Worm (Caenorhabditis elegans) whole organism, late embryonic: ENCODE measurements around the gene M01H9.3.
A peak's percentile ranks its signal among the peaks of the same experiment; 100 is the strongest.

ENCODE experiments used
- K02D7.2 ChIP-seq: sonication (generic microtip); optimal IDR thresholded peaks from 2 replicates; lab custom pipeline; 2017; ENCODE audit warnings: mild to moderate bottlenecking, missing genetic modification characterization, missing compliant biosample characterization
- ama-1 ChIP-seq: fragments of 150-350 bp; optimal IDR thresholded peaks from 2 replicates; lab custom pipeline; 2014
- ceh-22 ChIP-seq: sonication (generic microtip); optimal IDR thresholded peaks from 2 replicates; lab custom pipeline; 2017; ENCODE audit warnings: missing biosample characterization, missing genetic modification characterization
- ceh-48 ChIP-seq: sonication (generic microtip); optimal IDR thresholded peaks from 2 replicates; lab custom pipeline; 2016; ENCODE audit warnings: missing genetic modification characterization, inconsistent platforms, missing compliant biosample characterization
- fax-1 ChIP-seq: sonication (generic microtip); optimal IDR thresholded peaks from 2 replicates; lab custom pipeline; 2016; ENCODE audit warnings: missing genotype, missing genetic modification characterization, missing compliant biosample characterization
- hlh-13 ChIP-seq: fragments of 200-800 bp; sonication (Bioruptor generic); optimal IDR thresholded peaks from 2 replicates; lab custom pipeline; 2018; ENCODE audit warnings: mild to moderate bottlenecking, missing genetic modification characterization, missing compliant biosample characterization
- hlh-30 ChIP-seq: sonication (generic microtip); optimal IDR thresholded peaks from 2 replicates; lab custom pipeline; 2017; ENCODE audit warnings: antibody characterized with exemption, missing genetic modification characterization, missing compliant biosample characterization; ENCODE audit not compliant: insufficient read depth
- nfya-1 ChIP-seq: sonication (generic microtip); optimal IDR thresholded peaks from 2 replicates; lab custom pipeline; 2017; ENCODE audit warnings: missing genetic modification characterization, mild to moderate bottlenecking, missing compliant biosample characterization, antibody characterized with exemption, moderate library complexity
- pha-2 ChIP-seq: sonication (generic microtip); optimal IDR thresholded peaks from 2 replicates; lab custom pipeline; 2017; ENCODE audit warnings: mild to moderate bottlenecking, missing genetic modification characterization, missing compliant biosample characterization
- tbx-2 ChIP-seq: sonication (generic microtip); optimal IDR thresholded peaks from 2 replicates; lab custom pipeline; 2016; ENCODE audit warnings: missing genetic modification characterization, missing compliant biosample characterization

DNA sequence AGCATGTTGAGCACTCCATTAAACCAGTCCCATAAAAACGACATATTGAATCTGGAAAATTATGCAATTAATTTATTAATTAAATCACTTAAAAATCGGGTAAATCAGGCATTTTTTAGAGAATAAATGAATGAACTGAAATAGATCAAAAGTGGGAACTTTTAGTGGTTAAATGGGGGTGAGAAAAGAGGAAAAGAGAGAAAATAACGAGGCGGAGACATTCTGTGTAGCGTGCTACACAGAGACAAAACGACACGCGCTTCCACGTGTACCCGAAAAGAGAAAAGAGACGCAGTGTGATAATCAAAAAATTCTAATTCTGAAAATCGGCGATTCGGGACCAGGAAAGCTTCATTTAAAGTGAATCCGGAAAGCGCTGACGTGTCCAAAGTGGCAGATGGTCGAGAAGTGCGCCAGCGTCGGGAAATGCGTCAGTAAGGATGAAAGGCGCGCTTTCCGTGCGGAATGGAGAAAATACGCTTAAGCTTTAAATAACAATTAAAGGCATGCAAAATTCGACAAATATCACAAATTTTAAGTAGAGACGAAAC is 36.5 kb upstream of the M01H9.3 start, which contains the start of gene sar-1:
- TF ChIP-seq pha-2 (tag; lab: Kevin White, UChicago) (no peak), fax-1 (tag; lab: Kevin White, UChicago) (no peak), hlh-13 (GFP tag; lab: Kevin White, UChicago) (no peak), ceh-22 (tag; lab: Kevin White, UChicago) (no peak), ama-1 (lab: Kevin White, UChicago) (no peak), nfya-1 (tag; lab: Kevin White, UChicago) (peak; percentile 65), ceh-48 (tag; lab: Kevin White, UChicago) (no peak), hlh-30 (tag; lab: Kevin White, UChicago) (no peak), K02D7.2 (tag; lab: Kevin White, UChicago) (no peak), tbx-2 (tag; lab: Kevin White, UChicago) (peak; percentile 44)
